Worm (Caenorhabditis elegans) whole organism, L4 larva: ENCODE data around the gene clec-137.

Experiments used
- F26F4.8 ChIP-seq: fragments of 200-800 bp; sonication (Bioruptor generic); conservative IDR thresholded peaks from 2 replicates; pipeline ENCODE4 v1.3.6; 2022; ENCODE audit warnings: missing genetic modification characterization, missing compliant biosample characterization
- F49E8.2 ChIP-seq: sonication (generic microtip); optimal IDR thresholded peaks from 2 replicates; lab custom pipeline; 2016; ENCODE audit warnings: missing compliant biosample characterization, mild to moderate bottlenecking, missing genetic modification characterization, borderline replicate concordance
- Y75B8A.6 ChIP-seq: fragments of 200-800 bp; sonication (Bioruptor generic); IDR thresholded peaks from 2 replicates; pipeline ENCODE4 v1.3.6; 2022; ENCODE audit warnings: missing genetic modification reagents, missing genetic modification characterization, missing compliant biosample characterization
- ZK546.5 ChIP-seq, 2 experiments: sonication (generic microtip); optimal IDR thresholded peaks; 2 replicates each; lab custom pipeline; 2017; ENCODE audit warnings: missing biosample characterization in 2 of 2, missing genetic modification characterization in 2 of 2
- aha-1 ChIP-seq: fragments of 150-350 bp; peaks from one replicate; lab custom pipeline; 2014; ENCODE audit warnings: missing biosample characterization, missing genetic modification characterization
- ceh-32 ChIP-seq: sonication (generic microtip); optimal IDR thresholded peaks from 2 replicates; lab custom pipeline; 2016; ENCODE audit warnings: mild to moderate bottlenecking, missing genetic modification characterization, missing compliant biosample characterization; ENCODE audit not compliant: poor library complexity
- ceh-44 ChIP-seq: fragments of 200-800 bp; sonication (Bioruptor generic); IDR thresholded peaks from 2 replicates; pipeline ENCODE4 v1.3.6; 2022; ENCODE audit warnings: missing genetic modification reagents, missing genetic modification characterization, missing compliant biosample characterization
- ctbp-1 ChIP-seq: fragments of 200-800 bp; sonication (Bioruptor generic); IDR thresholded peaks from 2 replicates; pipeline ENCODE4 v1.3.6; 2022; ENCODE audit warnings: missing genetic modification reagents, missing genetic modification characterization, missing compliant biosample characterization
- daf-16 ChIP-seq, 3 experiments: sonication (generic microtip); optimal IDR thresholded peaks; 2 replicates each; lab custom pipeline; 2016 to 2017; ENCODE audit warnings: missing genetic modification characterization in 3 of 3, missing genetic modification reagents in 3 of 3, mild to moderate bottlenecking in 2 of 3, missing compliant biosample characterization in 2 of 3, missing biosample characterization in 1 of 3, moderate library complexity in 1 of 3
- daf-19 ChIP-seq: fragments of 200-800 bp; sonication (Bioruptor generic); conservative IDR thresholded peaks from 2 replicates; pipeline ENCODE4 v1.3.6; 2022; ENCODE audit warnings: missing genetic modification characterization, missing compliant biosample characterization
- daf-8 ChIP-seq: fragments of 200-800 bp; sonication (Bioruptor generic); IDR thresholded peaks from 2 replicates; pipeline ENCODE4 v1.3.6; 2022; ENCODE audit warnings: missing genetic modification characterization, missing compliant biosample characterization
- duxl-1 ChIP-seq: sonication (generic microtip); optimal IDR thresholded peaks from 2 replicates; lab custom pipeline; 2016; ENCODE audit warnings: mild to moderate bottlenecking, missing genetic modification characterization, moderate library complexity, missing compliant biosample characterization; ENCODE audit not compliant: poor library complexity
- egl-27 ChIP-seq: sonication (generic microtip); optimal IDR thresholded peaks from 3 replicates; lab custom pipeline; 2017; ENCODE audit warnings: missing biosample characterization, missing genetic modification reagents, missing genetic modification characterization
- hlh-30 ChIP-seq: sonication (generic microtip); optimal IDR thresholded peaks from 2 replicates; lab custom pipeline; 2017; ENCODE audit warnings: antibody characterized with exemption, mild to moderate bottlenecking, missing genetic modification characterization, missing compliant biosample characterization; ENCODE audit not compliant: insufficient read depth
- hmg-1.1 ChIP-seq: fragments of 200-800 bp; sonication (Bioruptor generic); IDR thresholded peaks from 2 replicates; pipeline ENCODE4 v1.3.6; 2022; ENCODE audit warnings: missing genetic modification reagents, missing genetic modification characterization, missing compliant biosample characterization
- jun-1 ChIP-seq: fragments of 150-350 bp; optimal IDR thresholded peaks from 2 replicates; lab custom pipeline; 2014; ENCODE audit warnings: missing biosample characterization, missing genetic modification reagents, missing genetic modification characterization
- lin-1 ChIP-seq: fragments of 200-800 bp; sonication (Bioruptor generic); IDR thresholded peaks from 2 replicates; pipeline ENCODE4 v1.3.6; 2022; ENCODE audit warnings: missing genetic modification reagents, missing genetic modification characterization, missing compliant biosample characterization
- lin-13 ChIP-seq: fragments of 150-350 bp; optimal IDR thresholded peaks from 2 replicates; lab custom pipeline; 2014; ENCODE audit warnings: missing biosample characterization, missing genetic modification reagents, missing genetic modification characterization
- lin-38 ChIP-seq: fragments of 200-800 bp; sonication (Bioruptor generic); IDR thresholded peaks from 2 replicates; pipeline ENCODE4 v1.3.6; 2022; ENCODE audit warnings: missing genetic modification reagents, missing genetic modification characterization, missing compliant biosample characterization
- lin-39 ChIP-seq: fragments of 150-350 bp; optimal IDR thresholded peaks from 2 replicates; lab custom pipeline; 2014; ENCODE audit warnings: missing biosample characterization, missing genetic modification reagents, missing genetic modification characterization
- lir-3 ChIP-seq: sonication (generic microtip); optimal IDR thresholded peaks from 2 replicates; lab custom pipeline; 2016; ENCODE audit warnings: mild to moderate bottlenecking, missing genetic modification characterization, missing compliant biosample characterization
- mdt-29 ChIP-seq: fragments of 200-800 bp; sonication (Bioruptor generic); IDR thresholded peaks from 2 replicates; pipeline ENCODE4 v1.3.6; 2022; ENCODE audit warnings: missing genetic modification reagents, missing genetic modification characterization, missing compliant biosample characterization
- mes-2 ChIP-seq: sonication (generic microtip); optimal IDR thresholded peaks from 2 replicates; lab custom pipeline; 2016; ENCODE audit warnings: missing genotype, mild to moderate bottlenecking, missing genetic modification characterization, missing compliant biosample characterization; ENCODE audit not compliant: poor library complexity, severe bottlenecking
- nhr-10 ChIP-seq: fragments of 150-350 bp; optimal IDR thresholded peaks from 2 replicates; lab custom pipeline; 2014; ENCODE audit warnings: missing biosample characterization, missing genetic modification characterization
- nhr-111 ChIP-seq: fragments of 200-800 bp; sonication (Bioruptor generic); optimal IDR thresholded peaks from 2 replicates; lab custom pipeline; 2018; ENCODE audit warnings: mild to moderate bottlenecking, missing genetic modification characterization, missing compliant biosample characterization
- nhr-28 ChIP-seq: fragments of 150-350 bp; optimal IDR thresholded peaks from 2 replicates; lab custom pipeline; 2014; ENCODE audit warnings: missing biosample characterization, missing genetic modification characterization
- pha-4 ChIP-seq, 2 experiments: fragments of 150-350 bp in 1 of 2; fragments of 200-800 bp in 1 of 2; sonication (Bioruptor generic) in 1 of 2; IDR thresholded peaks in 1 of 2; optimal IDR thresholded peaks in 1 of 2; 2 replicates each; pipeline versions ENCODE4 v1.3.6 to Lab custom; 2014 to 2022; ENCODE audit warnings: missing genetic modification characterization in 2 of 2, missing genetic modification reagents in 2 of 2, missing biosample characterization in 1 of 2, missing compliant biosample characterization in 1 of 2
- php-3 ChIP-seq: fragments of 200-800 bp; sonication (Bioruptor generic); IDR thresholded peaks from 2 replicates; pipeline ENCODE4 v1.3.6; 2022; ENCODE audit warnings: missing genetic modification reagents, missing genetic modification characterization, missing compliant biosample characterization
- skn-1 ChIP-seq: fragments of 150-350 bp; optimal IDR thresholded peaks from 2 replicates; lab custom pipeline; 2014; ENCODE audit warnings: missing biosample characterization, missing genetic modification characterization
- snpc-1.2 ChIP-seq: fragments of 200-800 bp; sonication (Bioruptor generic); IDR thresholded peaks from 2 replicates; pipeline ENCODE4 v1.3.6; 2022; ENCODE audit warnings: missing genetic modification reagents, missing genetic modification characterization, missing compliant biosample characterization
- tag-97 ChIP-seq: fragments of 200-800 bp; sonication (Bioruptor generic); IDR thresholded peaks from 2 replicates; pipeline ENCODE4 v1.3.6; 2022; ENCODE audit warnings: missing genetic modification characterization, missing compliant biosample characterization
- tra-1 ChIP-seq: fragments of 200-800 bp; sonication (Bioruptor generic); IDR thresholded peaks from 2 replicates; pipeline ENCODE4 v1.3.6; 2022; ENCODE audit warnings: missing genetic modification reagents, missing genetic modification characterization, missing compliant biosample characterization
- unc-39 ChIP-seq: sonication (generic microtip); optimal IDR thresholded peaks from 2 replicates; lab custom pipeline; 2017; ENCODE audit warnings: missing biosample characterization, missing genetic modification characterization
- unc-62 ChIP-seq, 3 experiments: fragments of 150-350 bp in 1 of 3; sonication (generic microtip); optimal IDR thresholded peaks in 2 of 3; peaks in 1 of 3; 1 replicate in 1 of 3; 2 replicates in 2 of 3; lab custom pipeline; 2014 to 2017; ENCODE audit warnings: missing biosample characterization in 3 of 3, missing genetic modification characterization in 3 of 3, missing genetic modification reagents in 3 of 3, missing genotype in 1 of 3

Gene clec-137

DNA sequence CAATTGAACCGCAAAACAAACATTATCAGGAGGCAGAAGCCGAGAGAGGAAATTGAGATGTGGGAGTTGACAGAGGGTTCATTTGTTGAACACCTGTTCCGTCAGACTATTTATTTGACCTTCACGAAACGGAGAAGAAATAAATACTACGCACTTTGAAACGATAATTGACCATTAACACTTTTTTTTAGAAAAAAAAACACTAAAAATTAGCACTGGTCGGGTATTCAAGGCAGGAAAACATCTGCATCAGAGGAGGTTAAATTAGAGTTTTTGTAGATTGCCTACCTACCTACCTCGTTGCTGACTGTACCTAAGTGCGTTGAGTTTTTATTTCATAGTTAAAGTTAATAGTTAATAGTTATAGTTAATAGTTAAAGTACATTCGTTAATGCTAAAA is 32.2 kb upstream of the clec-137 start:
- TF ChIP-seq unc-62 (GFP tag; optimal IDR thresholded peaks at IDR 0.05 in 1 of 2; lab: Kevin White, UChicago) (peak in 1 of 2 experiments; percentile 97), unc-62 (tag; optimal IDR thresholded peaks at IDR 0.05; lab: Kevin White, UChicago) (no peak), pha-4 (GFP tag; IDR thresholded peaks at IDR 0.05; lab: Robert Waterston, UW) (no peak), pha-4 (tag; optimal IDR thresholded peaks at IDR 0.05; lab: Kevin White, UChicago) (no peak)

DNA sequence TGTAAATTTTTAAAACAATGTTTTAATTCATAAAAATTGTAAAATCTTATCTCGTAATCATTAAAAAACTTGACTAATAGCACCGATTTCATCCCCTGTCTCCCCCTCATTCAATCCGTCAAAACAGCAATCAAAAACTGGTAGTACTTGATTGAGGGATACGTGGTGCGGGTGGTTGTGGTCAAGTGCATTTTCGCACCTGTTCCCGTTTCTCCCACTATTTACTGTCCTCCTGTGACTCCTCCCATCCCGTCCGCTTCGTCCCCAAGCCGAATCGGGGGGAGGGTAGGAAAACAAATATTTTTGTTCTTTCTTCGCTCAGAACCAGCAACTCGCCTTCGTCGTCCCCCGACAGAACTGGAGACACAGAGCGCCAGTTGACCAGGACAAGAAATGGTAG is 30.9 kb upstream of the clec-137 start, which contains the start of gene lgc-27:
Gene lgc-27, plus strand, starts transcription at position 301 of the 400 bp plus-strand sequence.
- no peak for TF ChIP-seq tra-1 (GFP tag; lab: Robert Waterston, UW)
- no peak for TF ChIP-seq ceh-32 (tag; lab: Kevin White, UChicago)
- TF ChIP-seq hlh-30 (tag; lab: Kevin White, UChicago) = no peak
- no peak for TF ChIP-seq lin-13 (GFP tag; lab: Kevin White, UChicago)
- TF ChIP-seq lin-38 (GFP tag; lab: Robert Waterston, UW) = no peak
- no peak for TF ChIP-seq F49E8.2
- TF ChIP-seq mes-2 (tag; lab: Kevin White, UChicago) = no peak
- TF ChIP-seq unc-39 = no peak
- no peak for TF ChIP-seq daf-8 (GFP tag; lab: Robert Waterston, UW)
- TF ChIP-seq lin-39 (tag; lab: Kevin White, UChicago) = no peak
- no peak for TF ChIP-seq ctbp-1 (GFP tag; lab: Robert Waterston, UW)
- TF ChIP-seq ZK546.5 (tag; optimal IDR thresholded peaks at IDR 0.05; lab: Kevin White, UChicago) = no peak
- no peak for TF ChIP-seq duxl-1 (tag; lab: Kevin White, UChicago)
- TF ChIP-seq, all 104 proteins: peak for 0

DNA sequence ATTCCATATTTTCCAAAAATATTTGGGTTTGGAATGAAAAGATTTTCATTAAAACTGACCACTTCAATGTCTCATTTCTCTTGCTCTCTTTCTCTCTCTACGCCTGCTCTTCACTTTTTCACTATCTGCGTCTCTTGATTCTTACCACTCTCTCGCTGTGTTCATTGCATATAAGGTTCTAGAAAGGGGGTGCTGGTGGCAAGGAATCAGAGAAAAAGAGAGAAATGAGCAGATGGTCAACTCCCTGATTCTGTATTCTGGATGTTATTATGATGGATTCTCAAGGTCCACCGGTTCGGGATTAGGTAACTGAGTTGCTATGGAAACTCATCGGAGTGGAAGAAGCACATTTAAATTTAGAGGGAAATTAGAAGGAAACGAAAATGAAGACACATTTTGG is 22.9 kb upstream of the clec-137 start:
- TF ChIP-seq unc-39 (no peak), lin-1 (GFP tag; lab: Robert Waterston, UW) (no peak), F26F4.8 (GFP tag; lab: Robert Waterston, UW) (no peak), lin-13 (GFP tag; lab: Kevin White, UChicago) (no peak), jun-1 (tag; lab: Kevin White, UChicago) (no peak), Y75B8A.6 (no peak), egl-27 (tag; lab: Kevin White, UChicago) (no peak), daf-19 (no peak), lir-3 (tag; lab: Kevin White, UChicago) (no peak), F49E8.2 (no peak), php-3 (GFP tag; lab: Robert Waterston, UW) (no peak), nhr-10 (tag; lab: Kevin White, UChicago) (no peak), nhr-111 (GFP tag; lab: Kevin White, UChicago) (no peak), unc-62 (GFP tag; optimal IDR thresholded peaks at IDR 0.05 in 1 of 2; lab: Kevin White, UChicago) (no peak), unc-62 (tag; optimal IDR thresholded peaks at IDR 0.05; lab: Kevin White, UChicago) (no peak), ceh-44 (no peak), hmg-1.1 (no peak), skn-1 (no peak), snpc-1.2 (GFP tag; lab: Robert Waterston, UW) (no peak), tag-97 (GFP tag; lab: Robert Waterston, UW) (no peak)

DNA sequence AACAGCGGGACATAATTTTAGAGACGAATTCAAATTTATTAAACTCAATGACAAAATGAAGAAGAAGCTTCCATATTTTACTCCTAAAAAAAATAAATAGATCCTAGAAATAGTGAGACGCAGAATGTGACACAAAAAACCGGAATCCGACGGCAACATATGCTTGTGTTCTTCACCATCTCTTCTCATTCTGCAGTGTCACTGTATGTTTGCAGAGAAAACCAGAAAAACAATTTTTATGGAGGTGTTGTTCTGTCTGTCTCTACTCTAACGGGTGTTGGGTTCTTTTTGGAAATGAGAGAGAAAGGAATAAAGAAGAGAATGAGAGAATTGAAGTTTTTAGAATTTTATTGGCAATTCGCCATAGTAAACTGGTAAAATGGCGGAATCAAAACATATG is 21.0 kb upstream of the clec-137 start:
- no peak for TF ChIP-seq daf-16 (GFP tag; optimal IDR thresholded peaks at IDR 0.05; lab: Kevin White, UChicago)
- TF ChIP-seq daf-16 (tag; optimal IDR thresholded peaks at IDR 0.05; lab: Kevin White, UChicago) = peak; percentile 74
- TF ChIP-seq egl-27 (tag; lab: Kevin White, UChicago) = no peak
- peak; percentile 49 for TF ChIP-seq nhr-28
- TF ChIP-seq mdt-29 (GFP tag; lab: Robert Waterston, UW) = no peak
- TF ChIP-seq aha-1 = peak; percentile 15
